Fruit fly (Drosophila melanogaster) whole organism: ENCODE data around the gene Srlp.

Experiments used
- CG8478 ChIP-seq: fragments of >200 bp; optimal IDR thresholded peaks from 2 replicates; lab custom pipeline; 2018; ENCODE audit warnings: inconsistent platforms
- Dll ChIP-seq: fragments of >200 bp; optimal IDR thresholded peaks from 2 replicates; lab custom pipeline; 2017
- psq ChIP-seq: fragments of >200 bp; optimal IDR thresholded peaks from 2 replicates; lab custom pipeline; 2017
- usp ChIP-seq: fragments of >200 bp; optimal IDR thresholded peaks from 2 replicates; lab custom pipeline; 2017; ENCODE audit warnings: missing biosample characterization, missing genetic modification characterization, mixed read lengths

DNA sequence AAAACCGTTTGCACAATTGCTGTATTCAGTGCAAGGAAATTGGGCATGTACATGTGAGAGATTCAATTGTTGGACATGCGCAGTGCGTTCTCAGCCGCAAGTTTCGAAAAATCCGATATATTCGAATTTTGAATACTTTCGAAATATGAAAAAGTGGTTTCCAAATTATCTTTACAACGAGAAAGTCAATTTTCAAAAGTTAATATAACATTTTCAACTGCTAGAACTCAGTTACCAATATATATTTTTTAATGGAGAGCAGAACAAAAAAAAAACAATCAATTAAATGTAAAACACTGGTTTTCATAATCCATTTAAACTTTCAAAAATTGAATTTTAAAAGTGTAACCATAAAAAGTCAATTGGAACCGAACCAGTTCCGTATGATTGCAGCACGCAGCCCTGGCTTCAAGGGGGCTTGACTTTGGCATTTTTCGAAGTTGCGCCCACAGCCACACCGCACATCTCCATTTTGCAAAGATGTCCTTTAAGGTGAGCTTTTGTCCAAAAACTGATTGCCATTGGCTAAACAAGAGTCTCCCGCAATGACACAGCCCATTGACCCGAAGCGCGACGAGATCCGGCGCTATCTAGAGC lies 11.4 kb upstream of the Srlp start, which contains the start of the genes Scgbeta and CG17202:
- TF ChIP-seq CG8478 (lab: Kevin White, UChicago) (no peak), psq (no peak), usp (GFP tag; lab: Kevin White, UChicago) (no peak), Dll (lab: Kevin White, UChicago) (no peak)
